Fruit fly (Drosophila melanogaster) whole organism, embryonic: ENCODE measurements around the gene Gr64d.

Experiments
- Blimp-1 ChIP-seq: fragments of 200-800 bp; sonication (Bioruptor generic); optimal IDR thresholded peaks from 3 replicates; lab custom pipeline; 2018; ENCODE audit warnings: missing biosample characterization, missing genetic modification characterization, mild to moderate bottlenecking, moderate library complexity, missing genetic modification reagents
- CG10274 ChIP-seq: fragments of 200-800 bp; sonication (Bioruptor generic); optimal IDR thresholded peaks from 3 replicates; lab custom pipeline; 2017; ENCODE audit warnings: missing biosample characterization, mild to moderate bottlenecking, missing genetic modification characterization
- CG10366 ChIP-seq: fragments of 200-800 bp; sonication (Bioruptor generic); IDR thresholded peaks from 2 replicates; pipeline ENCODE4 v1.3.6; 2022; ENCODE audit warnings: missing biosample characterization, missing genetic modification characterization
- CG11723 ChIP-seq: fragments of 200-800 bp; sonication (Bioruptor generic); optimal IDR thresholded peaks from 2 replicates; lab custom pipeline; 2017; ENCODE audit warnings: missing biosample characterization, mild to moderate bottlenecking, missing genetic modification characterization
- CG12104 ChIP-seq: fragments of 200-800 bp; sonication (Bioruptor generic); optimal IDR thresholded peaks from 3 replicates; lab custom pipeline; 2016; ENCODE audit warnings: missing biosample characterization, missing genetic modification characterization
- CG12236 ChIP-seq: fragments of 200-800 bp; sonication (Bioruptor generic); optimal IDR thresholded peaks from 2 replicates; lab custom pipeline; 2016; ENCODE audit warnings: missing biosample characterization, missing genetic modification characterization
- CG12659 ChIP-seq: fragments of 200-800 bp; sonication (Bioruptor generic); optimal IDR thresholded peaks from 3 replicates; lab custom pipeline; 2017; ENCODE audit warnings: mild to moderate bottlenecking, missing biosample characterization, missing genetic modification reagents, missing genetic modification characterization
- CG15479 ChIP-seq: fragments of 200-800 bp; sonication (Bioruptor generic); optimal IDR thresholded peaks from 3 replicates; lab custom pipeline; 2019; ENCODE audit warnings: missing biosample characterization, mild to moderate bottlenecking, missing genetic modification characterization, moderate library complexity
- CG17186 ChIP-seq: fragments of 200-800 bp; sonication (Bioruptor generic); optimal IDR thresholded peaks from 3 replicates; lab custom pipeline; 2017; ENCODE audit warnings: missing biosample characterization, missing genetic modification reagents, missing genetic modification characterization
- CG18262 ChIP-seq: fragments of 200-800 bp; optimal IDR thresholded peaks from 3 replicates; lab custom pipeline; 2019; ENCODE audit warnings: missing biosample characterization, mild to moderate bottlenecking, missing genetic modification characterization, moderate library complexity
- CG18764 ChIP-seq: fragments of 200-800 bp; sonication (Bioruptor generic); optimal IDR thresholded peaks from 3 replicates; lab custom pipeline; 2016; ENCODE audit warnings: missing biosample characterization, missing genetic modification characterization
- CG2120 ChIP-seq: fragments of 200-800 bp; sonication (Bioruptor generic); optimal IDR thresholded peaks from 3 replicates; lab custom pipeline; 2016; ENCODE audit warnings: missing biosample characterization, missing genetic modification characterization
- CG2129 ChIP-seq: fragments of 200-800 bp; sonication (Bioruptor generic); IDR thresholded peaks from 2 replicates; pipeline ENCODE4 v1.3.6; 2022; ENCODE audit warnings: missing biosample characterization, missing genetic modification characterization; ENCODE audit not compliant: partially characterized antibody
- CG34422 ChIP-seq: fragments of 200-800 bp; sonication (Bioruptor generic); IDR thresholded peaks from 3 replicates; pipeline ENCODE4 v1.3.6; 2022; ENCODE audit warnings: missing biosample characterization, missing genetic modification characterization
- CG4424 ChIP-seq: fragments of 200-800 bp; sonication (Bioruptor generic); optimal IDR thresholded peaks from 3 replicates; lab custom pipeline; 2016; ENCODE audit warnings: missing biosample characterization, missing genetic modification characterization
- CG8924 ChIP-seq: fragments of 200-800 bp; optimal IDR thresholded peaks from 3 replicates; lab custom pipeline; 2019; ENCODE audit warnings: missing biosample characterization, mild to moderate bottlenecking, missing genetic modification characterization, moderate library complexity
- CG9932 ChIP-seq: fragments of 200-800 bp; sonication (Bioruptor generic); IDR thresholded peaks from 2 replicates; pipeline ENCODE4 v1.3.6; 2022; ENCODE audit warnings: missing biosample characterization, missing genetic modification characterization
- CkIIα-i1 ChIP-seq: fragments of 200-800 bp; sonication (Bioruptor generic); IDR thresholded peaks from 2 replicates; pipeline ENCODE4 v1.3.6; 2022; ENCODE audit warnings: missing biosample characterization, missing genetic modification characterization
- Drgx ChIP-seq: fragments of 200-800 bp; sonication (Bioruptor generic); IDR thresholded peaks from 2 replicates; pipeline ENCODE4 v1.3.6; 2022; ENCODE audit warnings: missing biosample characterization, missing genetic modification characterization
- Fer2 ChIP-seq: fragments of 200-800 bp; sonication (Bioruptor generic); optimal IDR thresholded peaks from 2 replicates; lab custom pipeline; 2018; ENCODE audit warnings: missing biosample characterization, mild to moderate bottlenecking, missing genetic modification characterization, moderate library complexity
- Gug ChIP-seq: fragments of 200-800 bp; sonication (Bioruptor generic); IDR thresholded peaks from 4 replicates; pipeline ENCODE4 v1.3.6; 2022; ENCODE audit warnings: missing biosample characterization, missing genetic modification characterization
- Hmr ChIP-seq: fragments of 200-800 bp; sonication (Bioruptor generic); optimal IDR thresholded peaks from 3 replicates; lab custom pipeline; 2017; ENCODE audit warnings: mild to moderate bottlenecking, missing biosample characterization, missing genetic modification reagents, missing genetic modification characterization
- Lim3 ChIP-seq: fragments of 200-800 bp; sonication (Bioruptor generic); IDR thresholded peaks from 2 replicates; pipeline ENCODE4 v1.3.6; 2022; ENCODE audit warnings: missing biosample characterization, missing genetic modification characterization
- Mrtf ChIP-seq: fragments of 200-800 bp; sonication (Bioruptor generic); IDR thresholded peaks from 3 replicates; pipeline ENCODE4 v1.3.6; 2022; ENCODE audit warnings: missing biosample characterization, missing genetic modification characterization
- NC2α ChIP-seq: fragments of 200-800 bp; sonication (Bioruptor generic); optimal IDR thresholded peaks from 2 replicates; lab custom pipeline; 2016; ENCODE audit warnings: missing biosample characterization, missing genetic modification characterization
- Nf-YB ChIP-seq: fragments of 200-800 bp; sonication (Bioruptor generic); optimal IDR thresholded peaks from 3 replicates; lab custom pipeline; 2019; ENCODE audit warnings: missing biosample characterization, mild to moderate bottlenecking, missing genetic modification characterization, moderate library complexity
- Optix ChIP-seq: fragments of 200-800 bp; sonication (Bioruptor generic); IDR thresholded peaks from 3 replicates; pipeline ENCODE4 v1.3.6; 2022; ENCODE audit warnings: missing biosample characterization, missing genetic modification characterization
- Sox100B ChIP-seq: fragments of 200-800 bp; sonication (Bioruptor generic); optimal IDR thresholded peaks from 3 replicates; lab custom pipeline; 2018; ENCODE audit warnings: missing biosample characterization, mild to moderate bottlenecking, missing genetic modification characterization
- TFAM ChIP-seq: fragments of 200-800 bp; sonication (Bioruptor generic); optimal IDR thresholded peaks from 2 replicates; lab custom pipeline; 2017; ENCODE audit warnings: missing biosample characterization, missing genetic modification characterization, inconsistent platforms
- ato ChIP-seq: fragments of 200-800 bp; sonication (Bioruptor generic); IDR thresholded peaks from 2 replicates; pipeline ENCODE4 v1.3.6; 2022; ENCODE audit warnings: missing biosample characterization, missing genetic modification characterization; ENCODE audit not compliant: partially characterized antibody
- bcd ChIP-seq: fragments of 200-800 bp; sonication (Bioruptor generic); optimal IDR thresholded peaks from 2 replicates; lab custom pipeline; 2017; ENCODE audit warnings: missing biosample characterization, mild to moderate bottlenecking, missing genetic modification characterization
- cas ChIP-seq: fragments of 200-800 bp; sonication (Bioruptor generic); IDR thresholded peaks from 2 replicates; pipeline ENCODE4 v1.3.6; 2022; ENCODE audit warnings: missing biosample characterization, missing genetic modification characterization
- crp ChIP-seq, 2 experiments: fragments of 200-800 bp; sonication (Bioruptor generic); optimal IDR thresholded peaks; 2 replicates in 1 of 2; 3 replicates in 1 of 2; lab custom pipeline; 2017; ENCODE audit warnings: missing biosample characterization in 2 of 2, missing genetic modification characterization in 2 of 2, mild to moderate bottlenecking in 1 of 2, moderate library complexity in 1 of 2
- dmrt99B ChIP-seq: fragments of 200-800 bp; sonication (Bioruptor generic); optimal IDR thresholded peaks from 2 replicates; lab custom pipeline; 2018; ENCODE audit warnings: missing biosample characterization, mild to moderate bottlenecking, missing genetic modification characterization, moderate library complexity
- dysf ChIP-seq: fragments of 200-800 bp; sonication (Bioruptor generic); IDR thresholded peaks from 3 replicates; pipeline ENCODE4 v1.3.6; 2022; ENCODE audit warnings: missing biosample characterization, missing genetic modification characterization
- eve ChIP-seq, 2 experiments: fragments of >200 bp; optimal IDR thresholded peaks; 2 replicates each; lab custom pipeline; 2017; ENCODE audit warnings: missing biosample characterization in 2 of 2, missing genetic modification characterization in 2 of 2
- ham ChIP-seq: fragments of 200-800 bp; sonication (Bioruptor generic); IDR thresholded peaks from 2 replicates; pipeline ENCODE4 v1.3.6; 2022; ENCODE audit warnings: missing biosample characterization, missing genetic modification characterization
- hkb ChIP-seq, 2 experiments: fragments of 200-800 bp in 1 of 2; fragments of >200 bp in 1 of 2; sonication (Bioruptor generic) in 1 of 2; IDR thresholded peaks in 1 of 2; optimal IDR thresholded peaks in 1 of 2; 2 replicates each; pipeline versions ENCODE4 v1.3.6 to Lab custom; 2017 to 2022; ENCODE audit warnings: missing biosample characterization in 1 of 2, missing genetic modification characterization in 1 of 2
- kah ChIP-seq: fragments of 200-800 bp; sonication (Bioruptor generic); optimal IDR thresholded peaks from 2 replicates; lab custom pipeline; 2018; ENCODE audit warnings: missing biosample characterization, mild to moderate bottlenecking, missing genetic modification characterization
- lola ChIP-seq, 3 experiments: fragments of >200 bp in 2 of 3; fragments of 200-800 bp in 1 of 3; sonication (Bioruptor generic) in 1 of 3; optimal IDR thresholded peaks; 2 replicates each; lab custom pipeline; 2017 to 2019; ENCODE audit warnings: missing biosample characterization in 3 of 3, missing genetic modification characterization in 3 of 3, mild to moderate bottlenecking in 1 of 3, moderate library complexity in 1 of 3
- nau ChIP-seq: fragments of 200-800 bp; sonication (Bioruptor generic); optimal IDR thresholded peaks from 3 replicates; lab custom pipeline; 2017; ENCODE audit warnings: missing biosample characterization, mild to moderate bottlenecking, missing genetic modification characterization, missing genetic modification reagents
- nmo ChIP-seq: fragments of 200-800 bp; sonication (Bioruptor generic); optimal IDR thresholded peaks from 2 replicates; lab custom pipeline; 2018; ENCODE audit warnings: missing biosample characterization, mild to moderate bottlenecking, missing genetic modification characterization, moderate library complexity
- sd ChIP-seq: fragments of 200-800 bp; sonication (Bioruptor generic); optimal IDR thresholded peaks from 3 replicates; lab custom pipeline; 2018; ENCODE audit warnings: missing biosample characterization, mild to moderate bottlenecking, missing genetic modification characterization, moderate library complexity
- sens ChIP-seq: fragments of 200-800 bp; sonication (Bioruptor generic); peaks from one replicate; lab custom pipeline; 2016; ENCODE audit warnings: missing biosample characterization, missing genetic modification characterization
- sna ChIP-seq: fragments of 200-800 bp; sonication (Bioruptor generic); IDR thresholded peaks from 2 replicates; pipeline ENCODE4 v1.3.6; 2022; ENCODE audit warnings: missing biosample characterization, missing genetic modification characterization; ENCODE audit not compliant: partially characterized antibody
- tio ChIP-seq: fragments of 200-800 bp; sonication (Bioruptor generic); optimal IDR thresholded peaks from 2 replicates; lab custom pipeline; 2017; ENCODE audit warnings: missing biosample characterization, missing genetic modification characterization, inconsistent platforms
- toy ChIP-seq: fragments of 200-800 bp; sonication (Bioruptor generic); IDR thresholded peaks from 2 replicates; pipeline ENCODE4 v1.3.6; 2022; ENCODE audit warnings: missing biosample characterization, missing genetic modification characterization
- trem ChIP-seq: fragments of 200-800 bp; optimal IDR thresholded peaks from 3 replicates; lab custom pipeline; 2019; ENCODE audit warnings: missing biosample characterization, mild to moderate bottlenecking, missing genetic modification characterization, moderate library complexity
- unpg ChIP-seq: fragments of 200-800 bp; sonication (Bioruptor generic); optimal IDR thresholded peaks from 3 replicates; lab custom pipeline; 2018; ENCODE audit warnings: missing biosample characterization, mild to moderate bottlenecking, missing genetic modification characterization, moderate library complexity

Gene Gr64d

dm6 chr3L:4021260-4021831, 10.5 kb upstream of the Gr64d start, which contains the start of gene Mul1 (continued):
- peak; percentile 10 for TF ChIP-seq sd (tag; lab: Kevin White, UChicago)
- no peak for TF ChIP-seq tio (GFP tag; lab: Kevin White, UChicago)
- no peak for TF ChIP-seq CG2129 (GFP tag; lab: Robert Waterston, UW)
- no peak for TF ChIP-seq nau
- no peak for TF ChIP-seq dysf
- TF ChIP-seq Optix (GFP tag; lab: Robert Waterston, UW) = no peak
- no peak for TF ChIP-seq Gug (GFP tag; lab: Robert Waterston, UW)
- TF ChIP-seq Lim3 (GFP tag; lab: Robert Waterston, UW) = no peak
- TF ChIP-seq sna = no peak
- TF ChIP-seq CG17186 (GFP tag; lab: Kevin White, UChicago) = peak; percentile 24
- no peak for TF ChIP-seq CkIIα-i1 (GFP tag; lab: Robert Waterston, UW)
- no peak for TF ChIP-seq kah (GFP tag; lab: Kevin White, UChicago)
- no peak for TF ChIP-seq CG10274 (GFP tag; lab: Kevin White, UChicago)
- TF ChIP-seq CG8924 (tag; lab: Kevin White, UChicago) = no peak
- TF ChIP-seq NC2α = no peak
- peak; percentile 68 to 92 for TF ChIP-seq crp (GFP tag; optimal IDR thresholded peaks at IDR 0.05; lab: Kevin White, UChicago)
- no peak for TF ChIP-seq toy (GFP tag; lab: Robert Waterston, UW)
- TF ChIP-seq Fer2 (tag; lab: Kevin White, UChicago) = no peak
- TF ChIP-seq Blimp-1 = no peak
- TF ChIP-seq CG4424 (GFP tag; lab: Kevin White, UChicago) = peak; percentile 84
- TF ChIP-seq CG12104 (GFP tag; lab: Kevin White, UChicago) = no peak
- TF ChIP-seq TFAM (GFP tag; lab: Kevin White, UChicago) = no peak
- TF ChIP-seq CG15479 (GFP tag; lab: Kevin White, UChicago) = no peak
- TF ChIP-seq CG2120 (GFP tag; lab: Kevin White, UChicago) = no peak
- TF ChIP-seq Hmr (GFP tag; lab: Kevin White, UChicago) = peak; percentile 17
- peak; percentile 46 for TF ChIP-seq CG12659 (GFP tag; lab: Kevin White, UChicago)
- no peak for TF ChIP-seq ato (GFP tag; lab: Robert Waterston, UW)
- TF ChIP-seq lola (GFP tag; optimal IDR thresholded peaks at IDR 0.05; lab: Kevin White, UChicago) = no peak
- no peak for TF ChIP-seq cas (GFP tag; lab: Robert Waterston, UW)
- no peak for TF ChIP-seq Drgx (GFP tag; lab: Robert Waterston, UW)
- TF ChIP-seq sens (GFP tag; lab: Kevin White, UChicago) = peak; percentile 53
- no peak for TF ChIP-seq hkb (optimal IDR thresholded peaks at IDR 0.05; lab: Kevin White, UChicago)
- TF ChIP-seq hkb (GFP tag; IDR thresholded peaks at IDR 0.05; lab: Robert Waterston, UW) = 0 out of 2 replicates have a peak, but pooled peaks have one; percentile 8
- TF ChIP-seq CG9932 = no peak
- peak; percentile 43 for TF ChIP-seq trem (tag; lab: Kevin White, UChicago)
- no peak for TF ChIP-seq CG18764 (GFP tag; lab: Kevin White, UChicago)
- TF ChIP-seq unpg (GFP tag; lab: Kevin White, UChicago) = no peak
- TF ChIP-seq Mrtf = no peak
- TF ChIP-seq dmrt99B (tag; lab: Kevin White, UChicago) = no peak
- TF ChIP-seq CG18262 (tag; lab: Kevin White, UChicago) = no peak
- no peak for TF ChIP-seq CG11723 (GFP tag; lab: Kevin White, UChicago)
- TF ChIP-seq nmo (GFP tag; lab: Kevin White, UChicago) = peak; percentile 37
- no peak for TF ChIP-seq CG34422 (GFP tag; lab: Robert Waterston, UW)
- TF ChIP-seq Nf-YB = no peak
- TF ChIP-seq CG10366 (GFP tag; lab: Robert Waterston, UW) = peak; percentile 22; the same call in 1 of the 2 replicates
- no peak for TF ChIP-seq CG12236 (GFP tag; lab: Kevin White, UChicago)
- TF ChIP-seq ham (GFP tag; lab: Robert Waterston, UW) = no peak
- TF ChIP-seq bcd (GFP tag; lab: Kevin White, UChicago) = no peak
- TF ChIP-seq eve (GFP tag; optimal IDR thresholded peaks at IDR 0.05; lab: Kevin White, UChicago) = no peak
- no peak for TF ChIP-seq Sox100B (GFP tag; lab: Kevin White, UChicago)
